Worm (Caenorhabditis elegans) whole organism, mixed stage, embryonic: ENCODE measurements around the gene C10A4.10.

Source experiments
- M03D4.4 ChIP-seq: sonication (generic microtip); optimal IDR thresholded peaks from 2 replicates; lab custom pipeline; 2017; ENCODE audit warnings: mild to moderate bottlenecking, missing genetic modification characterization, missing compliant biosample characterization
- bed-3 ChIP-seq: fragments of 200-800 bp; sonication (Bioruptor generic); optimal IDR thresholded peaks from 3 replicates; lab custom pipeline; 2018; ENCODE audit warnings: mild to moderate bottlenecking, missing genetic modification characterization, moderate library complexity, missing compliant biosample characterization
- blmp-1 ChIP-seq: fragments of 150-350 bp; optimal IDR thresholded peaks from 2 replicates; lab custom pipeline; 2014; ENCODE audit warnings: missing biosample characterization, missing genetic modification characterization
- ceh-39 ChIP-seq: fragments of 150-350 bp; optimal IDR thresholded peaks from 2 replicates; lab custom pipeline; 2014; ENCODE audit warnings: missing biosample characterization, missing genetic modification characterization
- ceh-43 ChIP-seq: fragments of 200-800 bp; sonication (Bioruptor generic); optimal IDR thresholded peaks from 2 replicates; lab custom pipeline; 2018; ENCODE audit warnings: mild to moderate bottlenecking, missing genetic modification characterization, moderate library complexity, missing compliant biosample characterization
- ceh-83 ChIP-seq: fragments of 200-800 bp; sonication (Bioruptor generic); optimal IDR thresholded peaks from 2 replicates; lab custom pipeline; 2018; ENCODE audit warnings: mild to moderate bottlenecking, missing genetic modification characterization, missing compliant biosample characterization
- ces-1 ChIP-seq: fragments of 150-350 bp; optimal IDR thresholded peaks from 2 replicates; lab custom pipeline; 2014; ENCODE audit warnings: missing biosample characterization, missing genetic modification reagents, missing genetic modification characterization
- elt-1 ChIP-seq: sonication (generic microtip); optimal IDR thresholded peaks from 2 replicates; lab custom pipeline; 2017; ENCODE audit warnings: missing genetic modification characterization, mild to moderate bottlenecking, missing compliant biosample characterization, antibody characterized with exemption, moderate library complexity, borderline replicate concordance; ENCODE audit not compliant: insufficient read depth
- elt-3 ChIP-seq: fragments of 150-350 bp; optimal IDR thresholded peaks from 2 replicates; lab custom pipeline; 2014; ENCODE audit warnings: missing biosample characterization, missing genetic modification characterization
- ham-2 ChIP-seq: fragments of 200-800 bp; sonication (Bioruptor generic); optimal IDR thresholded peaks from 2 replicates; lab custom pipeline; 2018; ENCODE audit warnings: mild to moderate bottlenecking, missing genetic modification characterization, missing compliant biosample characterization
- hlh-1 ChIP-seq: fragments of 150-350 bp; optimal IDR thresholded peaks from 2 replicates; lab custom pipeline; 2014; ENCODE audit warnings: missing biosample characterization, missing genetic modification reagents, missing genetic modification characterization
- lin-13 ChIP-seq: fragments of 150-350 bp; optimal IDR thresholded peaks from 2 replicates; lab custom pipeline; 2014; ENCODE audit warnings: missing biosample characterization, missing genetic modification characterization
- lin-32 ChIP-seq: fragments of 200-800 bp; sonication (Bioruptor generic); optimal IDR thresholded peaks from 2 replicates; lab custom pipeline; 2018; ENCODE audit warnings: mild to moderate bottlenecking, missing genetic modification characterization, missing compliant biosample characterization
- lsy-2 ChIP-seq: fragments of 150-350 bp; optimal IDR thresholded peaks from 2 replicates; lab custom pipeline; 2014; ENCODE audit warnings: missing biosample characterization, missing genetic modification characterization
- mab-5 ChIP-seq: fragments of 150-350 bp; optimal IDR thresholded peaks from 2 replicates; lab custom pipeline; 2014; ENCODE audit warnings: missing biosample characterization, missing genetic modification characterization
- mls-2 ChIP-seq: sonication (generic microtip); optimal IDR thresholded peaks from 2 replicates; lab custom pipeline; 2016; ENCODE audit warnings: mild to moderate bottlenecking, missing genetic modification characterization, moderate library complexity, missing compliant biosample characterization
- nhr-2 ChIP-seq: fragments of 150-350 bp; optimal IDR thresholded peaks from 2 replicates; lab custom pipeline; 2014; ENCODE audit warnings: missing biosample characterization, missing genetic modification characterization
- nhr-237 ChIP-seq: fragments of 150-350 bp; optimal IDR thresholded peaks from 2 replicates; lab custom pipeline; 2014; ENCODE audit warnings: missing biosample characterization, missing genetic modification characterization
- nhr-76 ChIP-seq: sonication (generic microtip); optimal IDR thresholded peaks from 2 replicates; lab custom pipeline; 2017; ENCODE audit warnings: missing biosample characterization, missing genetic modification characterization
- pha-4 ChIP-seq: fragments of 150-350 bp; optimal IDR thresholded peaks from 2 replicates; lab custom pipeline; 2018; ENCODE audit warnings: missing biosample characterization, missing genetic modification reagents, missing genetic modification characterization
- sem-2 ChIP-seq: fragments of 200-800 bp; sonication (Bioruptor generic); optimal IDR thresholded peaks from 2 replicates; lab custom pipeline; 2018; ENCODE audit warnings: mild to moderate bottlenecking, missing genetic modification characterization, missing compliant biosample characterization
- snpc-4 ChIP-seq: fragments of 150-350 bp; optimal IDR thresholded peaks from 2 replicates; lab custom pipeline; 2014; ENCODE audit warnings: missing biosample characterization, missing genetic modification characterization
- sptf-1 ChIP-seq: sonication (generic microtip); optimal IDR thresholded peaks from 2 replicates; lab custom pipeline; 2017; ENCODE audit warnings: mild to moderate bottlenecking, missing genetic modification characterization, moderate library complexity, missing compliant biosample characterization
- tbx-8 ChIP-seq: fragments of 200-800 bp; sonication (Bioruptor generic); optimal IDR thresholded peaks from 2 replicates; lab custom pipeline; 2018; ENCODE audit warnings: mild to moderate bottlenecking, missing genetic modification characterization, moderate library complexity, missing compliant biosample characterization
- unc-120 ChIP-seq: sonication (generic microtip); optimal IDR thresholded peaks from 2 replicates; lab custom pipeline; 2017; ENCODE audit warnings: missing genetic modification characterization, missing compliant biosample characterization; ENCODE audit not compliant: poor library complexity, severe bottlenecking
- unc-39 ChIP-seq: fragments of 150-350 bp; optimal IDR thresholded peaks from 2 replicates; lab custom pipeline; 2014; ENCODE audit warnings: missing biosample characterization, missing genetic modification characterization
- unc-62 ChIP-seq: fragments of 150-350 bp; optimal IDR thresholded peaks from 2 replicates; lab custom pipeline; 2014; ENCODE audit warnings: missing biosample characterization, missing genetic modification reagents, missing genetic modification characterization
- ztf-11 ChIP-seq: fragments of 150-350 bp; optimal IDR thresholded peaks from 2 replicates; lab custom pipeline; 2014; ENCODE audit warnings: missing biosample characterization, missing genetic modification characterization

The C10A4.10 gene

DNA sequence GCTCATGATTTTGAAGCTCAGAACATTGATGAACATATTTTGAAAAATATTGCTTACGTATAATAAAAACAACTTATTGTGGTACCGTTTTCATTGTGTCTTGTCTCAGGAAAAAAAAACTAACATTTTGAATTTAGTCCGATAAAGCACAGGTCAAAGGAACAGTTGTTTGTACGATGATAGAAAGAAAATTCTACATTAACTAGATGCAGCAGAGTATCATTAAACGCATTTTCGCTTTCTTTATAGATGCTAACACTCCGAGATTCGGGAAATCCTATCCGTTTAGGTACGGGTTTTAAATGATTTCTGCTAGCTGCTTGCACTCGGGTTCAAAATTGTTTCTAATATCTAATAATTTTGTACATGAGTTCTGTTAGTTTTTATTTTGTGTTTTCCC lies 10.3 kb downstream of the C10A4.10 start:
- no peak for TF ChIP-seq snpc-4 (tag; lab: Kevin White, UChicago)
- no peak for TF ChIP-seq mls-2
- TF ChIP-seq elt-1 (tag; lab: Kevin White, UChicago) = no peak
- no peak for TF ChIP-seq lin-13 (tag; lab: Kevin White, UChicago)
- no peak for TF ChIP-seq pha-4 (tag; lab: Kevin White, UChicago)
- no peak for TF ChIP-seq ces-1
- no peak for TF ChIP-seq nhr-237 (tag; lab: Kevin White, UChicago)
- no peak for TF ChIP-seq unc-39 (tag; lab: Kevin White, UChicago)
- TF ChIP-seq M03D4.4 (tag; lab: Kevin White, UChicago) = no peak
- TF ChIP-seq ceh-83 = no peak
- no peak for TF ChIP-seq ztf-11 (tag; lab: Kevin White, UChicago)
- no peak for TF ChIP-seq mab-5
- TF ChIP-seq hlh-1 (tag; lab: Kevin White, UChicago) = no peak
- TF ChIP-seq nhr-2 (tag; lab: Kevin White, UChicago) = no peak
- no peak for TF ChIP-seq unc-120 (tag; lab: Kevin White, UChicago)
- no peak for TF ChIP-seq elt-3 (tag; lab: Kevin White, UChicago)

DNA sequence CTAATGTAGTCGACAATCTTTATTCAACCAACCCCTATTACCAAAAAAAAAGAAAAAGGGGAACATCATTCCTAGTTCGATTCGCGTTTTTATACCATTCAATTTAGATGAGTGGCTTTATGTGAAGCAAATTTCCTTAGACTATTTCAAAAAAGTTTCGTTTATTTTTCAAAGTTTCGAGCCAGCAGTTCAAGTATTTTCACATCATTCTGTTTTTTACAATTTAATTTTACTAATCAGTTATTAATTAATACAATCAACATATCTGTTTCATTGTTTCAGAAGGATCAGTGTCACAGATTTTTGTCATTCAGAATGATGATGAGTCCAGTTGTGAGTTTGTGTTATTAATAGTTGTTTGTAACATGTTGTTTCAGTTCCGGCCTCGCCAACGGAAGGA lies 11.3 kb downstream of the C10A4.10 start, which contains the start of gene C10A4.2:
TSS of gene C10A4.2 (plus strand) at position 301 of the 400 bp plus-strand sequence.
- TF ChIP-seq ham-2 (no peak), nhr-76 (tag; lab: Kevin White, UChicago) (no peak), unc-62 (GFP tag; lab: Kevin White, UChicago) (no peak), nhr-2 (tag; lab: Kevin White, UChicago) (no peak), hlh-1 (tag; lab: Kevin White, UChicago) (no peak), blmp-1 (tag; lab: Kevin White, UChicago) (no peak), sptf-1 (tag; lab: Kevin White, UChicago) (no peak), nhr-237 (tag; lab: Kevin White, UChicago) (no peak), M03D4.4 (tag; lab: Kevin White, UChicago) (no peak), pha-4 (tag; lab: Kevin White, UChicago) (no peak), ceh-43 (no peak)

DNA sequence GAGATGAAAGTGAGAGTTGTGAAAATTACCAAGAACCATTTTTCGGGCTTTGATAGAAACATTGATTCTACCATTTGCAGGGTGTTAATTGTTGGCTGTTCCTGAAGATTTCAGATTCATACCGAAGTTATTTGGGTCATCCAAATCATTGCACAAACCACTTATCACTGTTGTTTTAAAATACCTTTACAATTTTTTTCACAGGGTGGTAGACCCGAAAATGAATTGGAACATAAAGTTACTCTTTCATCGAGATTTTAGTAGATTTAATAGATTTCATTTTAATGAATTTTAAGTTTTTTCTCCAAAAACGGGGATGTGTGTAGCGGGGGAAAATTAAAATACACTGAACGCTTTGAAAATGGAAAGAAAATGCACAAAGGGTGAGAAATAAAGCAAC lies 16.7 kb downstream of the C10A4.10 start, which contains the start of gene C10A4.7:
TSS of gene C10A4.7 (minus strand) at position 101 of the 400 bp plus-strand sequence.
- TF ChIP-seq tbx-8 (GFP tag; lab: Kevin White, UChicago) (no peak), unc-39 (tag; lab: Kevin White, UChicago) (no peak), ztf-11 (tag; lab: Kevin White, UChicago) (no peak), sptf-1 (tag; lab: Kevin White, UChicago) (no peak), lsy-2 (no peak), sem-2 (GFP tag; lab: Kevin White, UChicago) (no peak), snpc-4 (tag; lab: Kevin White, UChicago) (no peak), M03D4.4 (tag; lab: Kevin White, UChicago) (no peak), unc-62 (GFP tag; lab: Kevin White, UChicago) (no peak), bed-3 (GFP tag; lab: Kevin White, UChicago) (no peak), hlh-1 (tag; lab: Kevin White, UChicago) (no peak), mab-5 (no peak), nhr-76 (tag; lab: Kevin White, UChicago) (no peak), blmp-1 (tag; lab: Kevin White, UChicago) (no peak), pha-4 (tag; lab: Kevin White, UChicago) (no peak), mls-2 (no peak), lin-32 (GFP tag; lab: Kevin White, UChicago) (no peak), unc-120 (tag; lab: Kevin White, UChicago) (no peak), ceh-43 (no peak), lin-13 (tag; lab: Kevin White, UChicago) (no peak)

ce11 chrX:7416082-7416481 lies 17.4 kb downstream of the C10A4.10 start, which contains the start of gene C10A4.1:
TSS of gene C10A4.1 (plus strand) at chrX:7416382.
- TF ChIP-seq mab-5 = no peak
- TF ChIP-seq sem-2 (GFP tag; lab: Kevin White, UChicago) = no peak
- no peak for TF ChIP-seq sptf-1 (tag; lab: Kevin White, UChicago)
- TF ChIP-seq ham-2 = no peak
- no peak for TF ChIP-seq unc-62 (GFP tag; lab: Kevin White, UChicago)
- no peak for TF ChIP-seq tbx-8 (GFP tag; lab: Kevin White, UChicago)
- TF ChIP-seq blmp-1 (tag; lab: Kevin White, UChicago) = no peak
- TF ChIP-seq lin-32 (GFP tag; lab: Kevin White, UChicago) = no peak
- TF ChIP-seq hlh-1 (tag; lab: Kevin White, UChicago) = no peak
- no peak for TF ChIP-seq elt-3 (tag; lab: Kevin White, UChicago)
- TF ChIP-seq ceh-43 = no peak
- no peak for TF ChIP-seq lsy-2
- no peak for TF ChIP-seq nhr-2 (tag; lab: Kevin White, UChicago)
- no peak for TF ChIP-seq M03D4.4 (tag; lab: Kevin White, UChicago)
- no peak for TF ChIP-seq lin-13 (tag; lab: Kevin White, UChicago)
- no peak for TF ChIP-seq ceh-39 (tag; lab: Kevin White, UChicago)
